Worm (Caenorhabditis elegans) whole organism, young adult: ENCODE results near the gene T07G12.4.

ENCODE experiments used
- C06A6.2 ChIP-seq: fragments of 200-800 bp; sonication (Bioruptor generic); conservative IDR thresholded peaks from 2 replicates; pipeline ENCODE4 v1.3.6; 2022; ENCODE audit warnings: missing genetic modification characterization, missing compliant biosample characterization
- T07F8.4 ChIP-seq: sonication (generic microtip); optimal IDR thresholded peaks from 2 replicates; lab custom pipeline; 2016; ENCODE audit warnings: mild to moderate bottlenecking, missing genetic modification characterization, moderate library complexity, missing compliant biosample characterization
- Y95B8A.8 ChIP-seq: fragments of 200-800 bp; sonication (Bioruptor generic); IDR thresholded peaks from 2 replicates; pipeline ENCODE4 v1.3.6; 2022; ENCODE audit warnings: missing genetic modification reagents, missing genetic modification characterization, missing compliant biosample characterization
- ZK185.1 ChIP-seq: sonication (generic microtip); optimal IDR thresholded peaks from 2 replicates; lab custom pipeline; 2016; ENCODE audit warnings: mild to moderate bottlenecking, missing genetic modification characterization, missing compliant biosample characterization; ENCODE audit not compliant: poor library complexity, severe bottlenecking
- ama-1 ChIP-seq, 3 experiments: fragments of 150-350 bp in 1 of 3; sonication (generic microtip) in 2 of 3; optimal IDR thresholded peaks; 2 replicates each; lab custom pipeline; 2014 to 2018; ENCODE audit warnings: missing biosample characterization in 2 of 3, missing genetic modification characterization in 2 of 3, missing genetic modification reagents in 2 of 3
- attf-5 ChIP-seq: fragments of 200-800 bp; sonication (Bioruptor generic); optimal IDR thresholded peaks from 2 replicates; lab custom pipeline; 2018; ENCODE audit warnings: mild to moderate bottlenecking, missing genetic modification characterization, missing compliant biosample characterization
- ets-4 ChIP-seq: fragments of 200-800 bp; sonication (Bioruptor generic); optimal IDR thresholded peaks from 2 replicates; lab custom pipeline; 2018; ENCODE audit warnings: mild to moderate bottlenecking, missing genetic modification characterization, missing compliant biosample characterization
- pha-4 ChIP-seq: fragments of 150-350 bp; sonication (generic microtip); optimal IDR thresholded peaks from 2 replicates; lab custom pipeline; 2014; ENCODE audit warnings: missing biosample characterization, missing genetic modification reagents, missing genetic modification characterization
- snpc-1.3 ChIP-seq: sonication (generic microtip); optimal IDR thresholded peaks from 2 replicates; lab custom pipeline; 2017; ENCODE audit warnings: missing genetic modification characterization, mild to moderate bottlenecking, missing compliant biosample characterization, antibody characterized with exemption, moderate library complexity, missing genotype, missing genetic modification reagents; ENCODE audit not compliant: insufficient read depth
- snpc-3.4 ChIP-seq: sonication (generic microtip); optimal IDR thresholded peaks from 2 replicates; lab custom pipeline; 2017; ENCODE audit warnings: missing genetic modification characterization, mild to moderate bottlenecking, missing compliant biosample characterization, antibody characterized with exemption, moderate library complexity, missing genotype, missing genetic modification reagents
- unc-62 ChIP-seq: fragments of 150-350 bp; optimal IDR thresholded peaks from 2 replicates; lab custom pipeline; 2014; ENCODE audit warnings: missing biosample characterization, missing genetic modification reagents, missing genetic modification characterization

ce11 chrIV:10511432-10511831 is 27.1 kb downstream of the T07G12.4 start:
- TF ChIP-seq Y95B8A.8 = no peak
- TF ChIP-seq pha-4 (tag; lab: Kevin White, UChicago) = peak; percentile 15
- peak; percentile 41 for TF ChIP-seq unc-62
- no peak for TF ChIP-seq snpc-3.4 (tag; lab: Kevin White, UChicago)
- TF ChIP-seq C06A6.2 (GFP tag; lab: Robert Waterston, UW) = no peak
- no peak for TF ChIP-seq ama-1 (optimal IDR thresholded peaks at IDR 0.05; lab: Kevin White, UChicago)
- TF ChIP-seq ama-1 (GFP tag; optimal IDR thresholded peaks at IDR 0.05; lab: Kevin White, UChicago) = no peak
- TF ChIP-seq snpc-1.3 (tag; lab: Kevin White, UChicago) = no peak
- TF ChIP-seq ets-4 (GFP tag; lab: Kevin White, UChicago) = peak; percentile 39
- TF ChIP-seq attf-5 (GFP tag; lab: Kevin White, UChicago) = no peak
- no peak for TF ChIP-seq T07F8.4 (tag; lab: Kevin White, UChicago)
- no peak for TF ChIP-seq ZK185.1
